Worm (Caenorhabditis elegans) whole organism, midembryonic: ENCODE data around the gene add-2.

Experiments
- T22C8.4 ChIP-seq: fragments of 200-800 bp; sonication (Bioruptor generic); IDR thresholded peaks from 2 replicates; pipeline ENCODE4 v1.3.6; 2022; ENCODE audit warnings: missing genetic modification characterization, missing compliant biosample characterization
- cog-1 ChIP-seq: sonication (generic microtip); optimal IDR thresholded peaks from 2 replicates; lab custom pipeline; 2016; ENCODE audit warnings: missing genetic modification characterization, missing compliant biosample characterization
- flt-1 ChIP-seq: fragments of 200-800 bp; sonication (Bioruptor generic); IDR thresholded peaks from 2 replicates; pipeline ENCODE4 v1.3.6; 2022; ENCODE audit warnings: missing genetic modification characterization, missing compliant biosample characterization
- klf-2 ChIP-seq: fragments of 200-800 bp; sonication (Bioruptor generic); conservative IDR thresholded peaks from 2 replicates; pipeline ENCODE4 v1.3.6; 2022; ENCODE audit warnings: missing genetic modification reagents, missing genetic modification characterization, missing compliant biosample characterization
- med-1 ChIP-seq: sonication (generic microtip); optimal IDR thresholded peaks from 2 replicates; lab custom pipeline; 2017; ENCODE audit warnings: missing genetic modification characterization, mild to moderate bottlenecking, missing compliant biosample characterization, antibody characterized with exemption, missing genetic modification reagents; ENCODE audit not compliant: insufficient read depth
- ref-1 ChIP-seq: fragments of 200-800 bp; sonication (Bioruptor generic); conservative IDR thresholded peaks from 2 replicates; pipeline ENCODE4 v1.3.6; 2022; ENCODE audit warnings: missing genetic modification reagents, missing genetic modification characterization, missing compliant biosample characterization
- tab-1 ChIP-seq: fragments of 200-800 bp; sonication (Bioruptor generic); IDR thresholded peaks from 2 replicates; pipeline ENCODE4 v1.3.6; 2022; ENCODE audit warnings: missing genetic modification characterization, missing compliant biosample characterization
- ztf-23 ChIP-seq: fragments of 200-800 bp; sonication (Bioruptor generic); IDR thresholded peaks from 2 replicates; pipeline ENCODE4 v1.3.6; 2022; ENCODE audit warnings: missing genetic modification reagents, missing genetic modification characterization, missing compliant biosample characterization
- ztf-29 ChIP-seq: fragments of 200-800 bp; sonication (Bioruptor generic); IDR thresholded peaks from 2 replicates; pipeline ENCODE4 v1.3.6; 2022; ENCODE audit warnings: missing genetic modification reagents, missing genetic modification characterization, missing compliant biosample characterization

add-2 gene

ce11 chrV:11976734-11977133, 36.5 kb downstream of the add-2 start:
- TF ChIP-seq klf-2 (no peak), ref-1 (GFP tag; lab: Robert Waterston, UW) (no peak), T22C8.4 (GFP tag; lab: Robert Waterston, UW) (no peak), ztf-29 (GFP tag; lab: Robert Waterston, UW) (no peak), med-1 (GFP tag; lab: Kevin White, UChicago) (no peak), cog-1 (no peak), tab-1 (GFP tag; lab: Robert Waterston, UW) (no peak), ztf-23 (GFP tag; lab: Robert Waterston, UW) (no peak), flt-1 (GFP tag; lab: Robert Waterston, UW) (no peak)

- no peak for TF ChIP-seq flt-1 (GFP tag; lab: Robert Waterston, UW)
- no peak for TF ChIP-seq ztf-23 (GFP tag; lab: Robert Waterston, UW)
- no peak for TF ChIP-seq med-1 (GFP tag; lab: Kevin White, UChicago)
- no peak for TF ChIP-seq tab-1 (GFP tag; lab: Robert Waterston, UW)
- no peak for TF ChIP-seq T22C8.4 (GFP tag; lab: Robert Waterston, UW)
- no peak for TF ChIP-seq ref-1 (GFP tag; lab: Robert Waterston, UW)
- TF ChIP-seq klf-2 = no peak
- no peak for TF ChIP-seq ztf-29 (GFP tag; lab: Robert Waterston, UW)
- TF ChIP-seq cog-1 = no peak
Observed at ce11 chrV:11975233-11975632, 38.0 kb downstream of the add-2 start, which contains the start of gene cpr-1. Gene cpr-1 (plus strand): TSS chrV:11975551.

- TF ChIP-seq tab-1 (GFP tag; lab: Robert Waterston, UW) (no peak), klf-2 (no peak), ztf-23 (GFP tag; lab: Robert Waterston, UW) (no peak), ztf-29 (GFP tag; lab: Robert Waterston, UW) (no peak), T22C8.4 (GFP tag; lab: Robert Waterston, UW) (no peak)
Observed at ce11 chrV:11964723-11965122, 48.5 kb downstream of the add-2 start, which contains the start of gene F58H1.7. Gene F58H1.7 (minus strand): TSS chrV:11964823.

DNA sequence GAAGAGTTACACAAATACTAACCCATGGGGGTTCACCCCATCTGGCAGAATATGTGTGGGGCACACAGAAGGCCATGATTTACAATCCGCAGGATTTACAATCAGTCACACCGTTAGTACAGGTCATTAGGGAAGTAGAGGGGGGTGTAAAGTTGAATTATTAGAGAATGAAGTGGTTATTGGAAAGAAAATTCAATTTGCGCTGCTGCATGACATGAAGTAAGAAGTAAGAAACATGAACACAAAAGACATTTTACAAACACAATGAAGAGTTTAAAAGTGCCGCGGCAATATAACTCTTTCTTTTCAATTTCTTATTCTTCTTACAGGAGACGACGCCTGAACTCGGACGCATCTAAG, 52.4 kb downstream of the add-2 start:
- TF ChIP-seq klf-2 = no peak
- TF ChIP-seq flt-1 (GFP tag; lab: Robert Waterston, UW) = no peak
- TF ChIP-seq T22C8.4 (GFP tag; lab: Robert Waterston, UW) = no peak
- TF ChIP-seq cog-1 = no peak
- no peak for TF ChIP-seq med-1 (GFP tag; lab: Kevin White, UChicago)
- no peak for TF ChIP-seq ref-1 (GFP tag; lab: Robert Waterston, UW)
- TF ChIP-seq ztf-29 (GFP tag; lab: Robert Waterston, UW) = no peak
- no peak for TF ChIP-seq tab-1 (GFP tag; lab: Robert Waterston, UW)
- no peak for TF ChIP-seq ztf-23 (GFP tag; lab: Robert Waterston, UW)

- TF ChIP-seq T22C8.4 (GFP tag; lab: Robert Waterston, UW) = no peak
Observed at ce11 chrV:11960084-11960830, 52.9 kb downstream of the add-2 start.
